Worm (Caenorhabditis elegans) whole organism, L4/young adult: ENCODE data around the gene F32D8.15.

Experiments
- W03F9.2 ChIP-seq: fragments of 150-350 bp; optimal IDR thresholded peaks from 2 replicates; lab custom pipeline; 2014; ENCODE audit warnings: missing biosample characterization, missing genetic modification characterization
- dao-5 ChIP-seq: sonication (generic microtip); optimal IDR thresholded peaks from 2 replicates; lab custom pipeline; 2016; ENCODE audit warnings: missing genotype, missing genetic modification characterization, moderate library complexity, missing compliant biosample characterization
- him-1 ChIP-seq: sonication (generic microtip); optimal IDR thresholded peaks from 2 replicates; lab custom pipeline; 2016; ENCODE audit warnings: missing genotype, missing genetic modification reagents, missing genetic modification characterization, missing compliant biosample characterization

DNA sequence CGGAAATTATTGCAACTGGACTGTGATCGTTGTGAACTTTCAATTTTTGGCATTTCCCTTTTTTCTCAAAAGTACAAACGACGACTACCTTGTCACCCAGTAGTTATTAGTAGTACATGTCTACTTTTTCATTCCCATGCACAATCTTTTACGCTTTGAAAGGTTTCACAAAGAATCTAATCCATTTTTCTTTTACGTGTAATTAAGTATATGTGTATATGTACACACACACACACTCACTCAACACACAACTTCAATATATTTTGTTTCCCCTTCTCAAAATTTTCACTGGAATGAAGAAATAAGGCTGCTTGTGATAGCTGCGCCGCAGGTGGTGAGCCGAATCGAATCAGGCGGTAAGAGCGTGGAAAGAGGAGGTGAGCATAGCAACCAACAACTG is 20.9 kb downstream of the F32D8.15 start, which contains the start of gene F58B4.6:
- TF ChIP-seq him-1 (tag; lab: Kevin White, UChicago) (no peak), W03F9.2 (no peak), dao-5 (no peak)
